Fruit fly (Drosophila melanogaster) whole organism, embryonic: Measurements from ENCODE around the gene Ufd1.

Experiments used
- Bteb2 ChIP-seq: fragments of 200-800 bp; sonication (Bioruptor generic); optimal IDR thresholded peaks from 2 replicates; lab custom pipeline; 2016; ENCODE audit warnings: missing biosample characterization, missing genetic modification characterization
- CG10209 ChIP-seq: fragments of 200-800 bp; sonication (Bioruptor generic); optimal IDR thresholded peaks from 3 replicates; lab custom pipeline; 2017; ENCODE audit warnings: missing biosample characterization, mild to moderate bottlenecking, missing genetic modification characterization, missing genetic modification reagents
- CG10366 ChIP-seq: fragments of 200-800 bp; sonication (Bioruptor generic); IDR thresholded peaks from 2 replicates; pipeline ENCODE4 v1.3.6; 2022; ENCODE audit warnings: missing biosample characterization, missing genetic modification characterization
- CG10431 ChIP-seq: fragments of 200-800 bp; sonication (Bioruptor generic); optimal IDR thresholded peaks from 3 replicates; lab custom pipeline; 2018; ENCODE audit warnings: missing biosample characterization, mild to moderate bottlenecking, missing genetic modification characterization
- CG11085 ChIP-seq: fragments of 200-800 bp; sonication (Bioruptor generic); IDR thresholded peaks from 2 replicates; pipeline ENCODE4 v1.3.6; 2022; ENCODE audit warnings: missing biosample characterization, missing genetic modification characterization
- CG12236 ChIP-seq: fragments of 200-800 bp; sonication (Bioruptor generic); optimal IDR thresholded peaks from 2 replicates; lab custom pipeline; 2016; ENCODE audit warnings: missing biosample characterization, missing genetic modification characterization
- CG12744 ChIP-seq: fragments of 200-800 bp; sonication (Bioruptor generic); optimal IDR thresholded peaks from 2 replicates; lab custom pipeline; 2016; ENCODE audit warnings: missing biosample characterization, missing genetic modification characterization
- CG13296 ChIP-seq: fragments of 200-800 bp; sonication (Bioruptor generic); optimal IDR thresholded peaks from 3 replicates; lab custom pipeline; 2018; ENCODE audit warnings: missing biosample characterization, mild to moderate bottlenecking, missing genetic modification characterization
- CG15269 ChIP-seq: fragments of 200-800 bp; sonication (Bioruptor generic); optimal IDR thresholded peaks from 2 replicates; lab custom pipeline; 2018; ENCODE audit warnings: missing biosample characterization, mild to moderate bottlenecking, missing genetic modification characterization, moderate library complexity
- CG1529 ChIP-seq: fragments of 200-800 bp; sonication (Bioruptor generic); optimal IDR thresholded peaks from 3 replicates; lab custom pipeline; 2018; ENCODE audit warnings: missing biosample characterization, missing genetic modification characterization
- CG17802 ChIP-seq: fragments of 200-800 bp; sonication (Bioruptor generic); optimal IDR thresholded peaks from 2 replicates; lab custom pipeline; 2018; ENCODE audit warnings: missing biosample characterization, mild to moderate bottlenecking, missing genetic modification characterization, moderate library complexity
- CG18764 ChIP-seq: fragments of 200-800 bp; sonication (Bioruptor generic); optimal IDR thresholded peaks from 3 replicates; lab custom pipeline; 2016; ENCODE audit warnings: missing biosample characterization, missing genetic modification characterization
- CG2129 ChIP-seq: fragments of 200-800 bp; sonication (Bioruptor generic); IDR thresholded peaks from 2 replicates; pipeline ENCODE4 v1.3.6; 2022; ENCODE audit warnings: missing biosample characterization, missing genetic modification characterization; ENCODE audit not compliant: partially characterized antibody
- CG30020 ChIP-seq: fragments of 200-800 bp; optimal IDR thresholded peaks from 2 replicates; lab custom pipeline; 2019; ENCODE audit warnings: missing biosample characterization, mild to moderate bottlenecking, missing genetic modification characterization, moderate library complexity
- CG4282 ChIP-seq: fragments of 200-800 bp; sonication (Bioruptor generic); optimal IDR thresholded peaks from 2 replicates; lab custom pipeline; 2016; ENCODE audit warnings: missing biosample characterization, missing genetic modification characterization
- CG5180 ChIP-seq: fragments of 200-800 bp; sonication (Bioruptor generic); optimal IDR thresholded peaks from 3 replicates; lab custom pipeline; 2017; ENCODE audit warnings: missing biosample characterization, missing genetic modification characterization, mild to moderate bottlenecking, moderate library complexity, missing genetic modification reagents
- CG6175 ChIP-seq: fragments of 200-800 bp; sonication (Bioruptor generic); IDR thresholded peaks from 3 replicates; pipeline ENCODE4 v1.3.6; 2022; ENCODE audit warnings: missing biosample characterization, missing genetic modification characterization
- CG6765 ChIP-seq: fragments of 200-800 bp; sonication (Bioruptor generic); optimal IDR thresholded peaks from 3 replicates; lab custom pipeline; 2017; ENCODE audit warnings: missing biosample characterization, mild to moderate bottlenecking, missing genetic modification characterization
- CG7556 ChIP-seq: fragments of 200-800 bp; sonication (Bioruptor generic); optimal IDR thresholded peaks from 2 replicates; lab custom pipeline; 2017; ENCODE audit warnings: missing biosample characterization, mild to moderate bottlenecking, missing genetic modification characterization
- CG8089 ChIP-seq: fragments of 200-800 bp; sonication (Bioruptor generic); optimal IDR thresholded peaks from 3 replicates; lab custom pipeline; 2016; ENCODE audit warnings: missing biosample characterization, missing genetic modification characterization
- CG8281 ChIP-seq: fragments of 200-800 bp; sonication (Bioruptor generic); optimal IDR thresholded peaks from 2 replicates; lab custom pipeline; 2018; ENCODE audit warnings: missing biosample characterization, mild to moderate bottlenecking, missing genetic modification characterization, moderate library complexity
- CG8478 ChIP-seq: fragments of >200 bp; optimal IDR thresholded peaks from 2 replicates; lab custom pipeline; 2018
- CG9437 ChIP-seq: fragments of 200-800 bp; sonication (Bioruptor generic); optimal IDR thresholded peaks from 2 replicates; lab custom pipeline; 2018; ENCODE audit warnings: missing biosample characterization, mild to moderate bottlenecking, missing genetic modification characterization
- Dfd ChIP-seq, 2 experiments: fragments of >200 bp; optimal IDR thresholded peaks; 2 replicates each; lab custom pipeline; 2017; ENCODE audit warnings: missing biosample characterization in 2 of 2, missing genetic modification characterization in 2 of 2
- GATAe ChIP-seq: fragments of 200-800 bp; sonication (Bioruptor generic); conservative IDR thresholded peaks from 2 replicates; pipeline ENCODE4 v1.3.6; 2022; ENCODE audit warnings: missing biosample characterization, missing genetic modification characterization
- HLH4C ChIP-seq: fragments of 200-800 bp; sonication (Bioruptor generic); IDR thresholded peaks from 3 replicates; pipeline ENCODE4 v1.3.6; 2022; ENCODE audit warnings: missing biosample characterization, missing genetic modification characterization; ENCODE audit not compliant: partially characterized antibody
- MTF-1 ChIP-seq: fragments of 200-800 bp; sonication (Bioruptor generic); optimal IDR thresholded peaks from 2 replicates; lab custom pipeline; 2018; ENCODE audit warnings: missing biosample characterization, mild to moderate bottlenecking, missing genetic modification characterization, borderline replicate concordance
- Meics ChIP-seq: fragments of 200-800 bp; sonication (Bioruptor generic); optimal IDR thresholded peaks from 2 replicates; lab custom pipeline; 2017; ENCODE audit warnings: missing biosample characterization, mild to moderate bottlenecking, missing genetic modification characterization
- Mrtf ChIP-seq: fragments of 200-800 bp; sonication (Bioruptor generic); IDR thresholded peaks from 3 replicates; pipeline ENCODE4 v1.3.6; 2022; ENCODE audit warnings: missing biosample characterization, missing genetic modification characterization
- Myb ChIP-seq: fragments of 200-800 bp; sonication (Bioruptor generic); optimal IDR thresholded peaks from 2 replicates; lab custom pipeline; 2016; ENCODE audit warnings: missing biosample characterization, missing genetic modification characterization
- Rfx ChIP-seq: fragments of 200-800 bp; sonication (Bioruptor generic); IDR thresholded peaks from 2 replicates; pipeline ENCODE4 v1.3.6; 2022; ENCODE audit warnings: missing biosample characterization, missing genetic modification characterization
- Xrp1 ChIP-seq: fragments of 200-800 bp; sonication (Bioruptor generic); IDR thresholded peaks from 2 replicates; pipeline ENCODE4 v1.3.6; 2022; ENCODE audit warnings: missing biosample characterization, missing genetic modification characterization
- ase ChIP-seq: fragments of 200-800 bp; sonication (Bioruptor generic); IDR thresholded peaks from 3 replicates; pipeline ENCODE4 v1.3.6; 2022; ENCODE audit warnings: missing biosample characterization, missing genetic modification characterization
- bigmax ChIP-seq: fragments of 200-800 bp; sonication (Bioruptor generic); optimal IDR thresholded peaks from 2 replicates; lab custom pipeline; 2018; ENCODE audit warnings: missing biosample characterization, mild to moderate bottlenecking, missing genetic modification characterization
- ci ChIP-seq: fragments of 200-800 bp; sonication (Bioruptor generic); IDR thresholded peaks from 3 replicates; pipeline ENCODE4 v1.3.6; 2022; ENCODE audit warnings: missing biosample characterization, missing genetic modification characterization
- danr ChIP-seq: fragments of 200-800 bp; sonication (Bioruptor generic); IDR thresholded peaks from 2 replicates; pipeline ENCODE4 v1.3.6; 2022; ENCODE audit warnings: missing biosample characterization, missing genetic modification characterization
- ems ChIP-seq: fragments of 200-800 bp; sonication (Bioruptor generic); optimal IDR thresholded peaks from 3 replicates; lab custom pipeline; 2016; ENCODE audit warnings: missing biosample characterization, missing genetic modification characterization
- eve ChIP-seq, 2 experiments: fragments of >200 bp; optimal IDR thresholded peaks; 2 replicates each; lab custom pipeline; 2017; ENCODE audit warnings: missing biosample characterization in 2 of 2, missing genetic modification characterization in 2 of 2
- eyg ChIP-seq: fragments of 200-800 bp; sonication (Bioruptor generic); optimal IDR thresholded peaks from 3 replicates; lab custom pipeline; 2016; ENCODE audit warnings: missing biosample characterization, missing genetic modification characterization
- fru ChIP-seq: fragments of >200 bp; optimal IDR thresholded peaks from 2 replicates; lab custom pipeline; 2017
- gce ChIP-seq: fragments of 200-800 bp; sonication (Bioruptor generic); IDR thresholded peaks from 3 replicates; pipeline ENCODE4 v1.3.6; 2022; ENCODE audit warnings: missing biosample characterization, missing genetic modification characterization
- gt ChIP-seq: fragments of 200-800 bp; sonication (Bioruptor generic); IDR thresholded peaks from 2 replicates; pipeline ENCODE4 v1.3.6; 2022; ENCODE audit warnings: missing biosample characterization, missing genetic modification characterization
- hb ChIP-seq: fragments of 200-800 bp; sonication (Bioruptor generic); IDR thresholded peaks from 3 replicates; pipeline ENCODE4 v1.3.6; 2022; ENCODE audit warnings: missing biosample characterization, missing genetic modification characterization; ENCODE audit not compliant: partially characterized antibody
- mam ChIP-seq: fragments of 200-800 bp; sonication (Bioruptor generic); optimal IDR thresholded peaks from 3 replicates; lab custom pipeline; 2016; ENCODE audit warnings: missing biosample characterization, missing genetic modification characterization
- mirr ChIP-seq: fragments of 200-800 bp; sonication (Bioruptor generic); optimal IDR thresholded peaks from 3 replicates; lab custom pipeline; 2018; ENCODE audit warnings: missing biosample characterization, mild to moderate bottlenecking, missing genetic modification characterization
- mld ChIP-seq: fragments of 200-800 bp; sonication (Bioruptor generic); IDR thresholded peaks from 3 replicates; pipeline ENCODE4 v1.3.6; 2022; ENCODE audit warnings: missing biosample characterization, missing genetic modification characterization; ENCODE audit not compliant: partially characterized antibody
- nau ChIP-seq: fragments of 200-800 bp; sonication (Bioruptor generic); optimal IDR thresholded peaks from 3 replicates; lab custom pipeline; 2017; ENCODE audit warnings: missing biosample characterization, mild to moderate bottlenecking, missing genetic modification characterization, missing genetic modification reagents
- schlank ChIP-seq: fragments of 200-800 bp; sonication (Bioruptor generic); optimal IDR thresholded peaks from 2 replicates; lab custom pipeline; 2018; ENCODE audit warnings: missing biosample characterization, mild to moderate bottlenecking, missing genetic modification characterization
- tio ChIP-seq: fragments of 200-800 bp; sonication (Bioruptor generic); optimal IDR thresholded peaks from 2 replicates; lab custom pipeline; 2017; ENCODE audit warnings: missing biosample characterization, missing genetic modification characterization, inconsistent platforms
- tx ChIP-seq: fragments of 200-800 bp; sonication (Bioruptor generic); optimal IDR thresholded peaks from 2 replicates; lab custom pipeline; 2016; ENCODE audit warnings: missing biosample characterization, missing genetic modification characterization

Gene Ufd1

dm6 chr3L:11089805-11090440, 33.1 kb downstream of the Ufd1 start (continued):
- TF ChIP-seq Mrtf (GFP tag; lab: Robert Waterston, UW) (peak; percentile 53; the same call in 1 of the 3 replicates), bigmax (GFP tag; lab: Kevin White, UChicago) (no peak), CG2129 (no peak), CG1529 (GFP tag; lab: Kevin White, UChicago) (peak; percentile 94), CG6175 (GFP tag; lab: Robert Waterston, UW) (no peak), gt (GFP tag; lab: Robert Waterston, UW) (peak; percentile 21; the same call in 1 of the 2 replicates), ems (GFP tag; lab: Kevin White, UChicago) (peak; percentile 87), ase (GFP tag; lab: Robert Waterston, UW) (peak; percentile 43), mirr (GFP tag; lab: Kevin White, UChicago) (peak; percentile 19), eve (GFP tag; optimal IDR thresholded peaks at IDR 0.05; lab: Kevin White, UChicago) (peak; percentile 1 to 98), CG8089 (peak; percentile 69), CG10366 (GFP tag; lab: Robert Waterston, UW) (peak; percentile 68; the same call in 1 of the 2 replicates), GATAe (no peak), CG12236 (GFP tag; lab: Kevin White, UChicago) (peak; percentile 82), CG30020 (peak; percentile 72), CG10209 (GFP tag; lab: Kevin White, UChicago) (peak; percentile 92), tio (GFP tag; lab: Kevin White, UChicago) (peak; percentile 95), CG5180 (peak; percentile 86), CG8478 (lab: Kevin White, UChicago) (no peak), danr (GFP tag; lab: Robert Waterston, UW) (peak; percentile 58; the same call in 1 of the 2 replicates), Meics (GFP tag; lab: Kevin White, UChicago) (peak; percentile 81), CG4282 (GFP tag; lab: Kevin White, UChicago) (peak; percentile 83), tx (GFP tag; lab: Kevin White, UChicago) (peak; percentile 80), Bteb2 (peak; percentile 82), CG8281 (tag; lab: Kevin White, UChicago) (peak; percentile 66), mld (GFP tag; lab: Robert Waterston, UW) (no peak), fru (lab: Kevin White, UChicago) (no peak), Myb (GFP tag; lab: Kevin White, UChicago) (peak; percentile 57), CG18764 (GFP tag; lab: Kevin White, UChicago) (peak; percentile 81), nau (GFP tag; lab: Kevin White, UChicago) (peak; percentile 93), CG12744 (peak; percentile 64), Dfd (GFP tag; optimal IDR thresholded peaks at IDR 0.05; lab: Kevin White, UChicago) (no peak), MTF-1 (GFP tag; lab: Kevin White, UChicago) (peak; percentile 76), CG13296 (GFP tag; lab: Kevin White, UChicago) (peak; percentile 90), mam (GFP tag; lab: Kevin White, UChicago) (peak; percentile 71), CG17802 (peak; percentile 3), CG10431 (GFP tag; lab: Kevin White, UChicago) (peak; percentile 68), eyg (peak; percentile 77), hb (GFP tag; lab: Robert Waterston, UW) (no peak), schlank (tag; lab: Kevin White, UChicago) (no peak), CG15269 (peak; percentile 95), CG9437 (GFP tag; lab: Kevin White, UChicago) (peak; percentile 96), ci (peak; percentile 88), CG7556 (GFP tag; lab: Kevin White, UChicago) (peak; percentile 98), Xrp1 (GFP tag; lab: Robert Waterston, UW) (peak; percentile 87), Rfx (peak; percentile 58), CG6765 (GFP tag; lab: Kevin White, UChicago) (peak; percentile 68), CG11085 (no peak), HLH4C (GFP tag; lab: Robert Waterston, UW) (peak; percentile 43; the same call in 1 of the 3 replicates), gce (GFP tag; lab: Robert Waterston, UW) (peak; percentile 59)
